Worm (Caenorhabditis elegans) whole organism, late embryonic: ENCODE data around the gene F09C6.12.

Experiments used
- gmeb-2 ChIP-seq: sonication (generic microtip); optimal IDR thresholded peaks from 2 replicates; lab custom pipeline; 2016; ENCODE audit warnings: missing genetic modification characterization, inconsistent platforms, missing compliant biosample characterization
- nhr-232 ChIP-seq: sonication (generic microtip); optimal IDR thresholded peaks from 2 replicates; lab custom pipeline; 2016; ENCODE audit warnings: missing genetic modification characterization, missing compliant biosample characterization
- ztf-16 ChIP-seq: sonication (generic microtip); optimal IDR thresholded peaks from 2 replicates; lab custom pipeline; 2017; ENCODE audit warnings: missing genetic modification characterization, missing compliant biosample characterization

DNA sequence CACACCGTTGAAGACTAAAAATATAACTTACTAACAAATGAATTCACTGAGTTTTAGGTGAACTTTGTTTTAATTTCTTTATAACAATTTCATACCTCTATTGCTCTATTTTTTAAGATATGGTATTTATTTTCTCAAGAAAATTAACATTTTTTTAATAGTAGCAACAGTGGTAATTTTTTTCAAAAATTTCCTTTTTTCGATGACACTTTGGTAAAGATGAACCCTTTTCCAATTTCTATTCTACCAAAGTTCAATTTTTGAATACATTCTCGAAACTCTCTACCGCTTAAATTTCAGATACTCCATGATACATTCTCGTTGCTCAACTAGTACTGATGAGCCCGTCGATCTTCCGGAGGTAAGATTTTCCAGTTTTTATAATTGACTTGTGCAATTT, 29.3 kb downstream of the F09C6.12 start, which contains the start of gene nhr-116:
- TF ChIP-seq ztf-16 (no peak), nhr-232 (no peak), gmeb-2 (tag; lab: Kevin White, UChicago) (no peak)
